Worm (Caenorhabditis elegans) whole organism, midembryonic: ENCODE measurements around the gene Y45F10B.59.

Experiments
- klf-2 ChIP-seq: fragments of 200-800 bp; sonication (Bioruptor generic); conservative IDR thresholded peaks from 2 replicates; pipeline ENCODE4 v1.3.6; 2022; ENCODE audit warnings: missing genetic modification reagents, missing genetic modification characterization, missing compliant biosample characterization
- ref-1 ChIP-seq: fragments of 200-800 bp; sonication (Bioruptor generic); conservative IDR thresholded peaks from 2 replicates; pipeline ENCODE4 v1.3.6; 2022; ENCODE audit warnings: missing genetic modification reagents, missing genetic modification characterization, missing compliant biosample characterization
- tab-1 ChIP-seq: fragments of 200-800 bp; sonication (Bioruptor generic); IDR thresholded peaks from 2 replicates; pipeline ENCODE4 v1.3.6; 2022; ENCODE audit warnings: missing genetic modification characterization, missing compliant biosample characterization

DNA sequence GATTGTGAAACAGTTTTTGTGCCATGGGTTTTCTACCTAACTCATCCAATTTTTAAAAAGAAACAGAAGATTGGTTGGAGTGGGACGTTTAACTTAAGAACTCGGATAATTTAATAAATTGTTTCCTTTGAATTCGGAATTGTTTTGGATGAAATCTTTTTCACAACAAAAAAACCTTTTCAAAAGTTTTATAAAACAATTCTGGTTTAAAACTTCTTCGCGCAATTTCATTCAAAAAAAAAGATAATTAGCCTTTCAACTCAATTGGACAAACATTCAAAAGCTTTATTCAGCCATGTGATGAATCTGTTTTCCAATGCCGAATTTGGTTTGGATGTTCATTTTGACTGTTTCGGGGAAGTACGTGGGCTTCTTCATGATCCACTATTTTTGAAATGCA, 15.2 kb upstream of the Y45F10B.59 start, which contains the start of gene Y45F10B.12:
- no peak for TF ChIP-seq tab-1 (GFP tag; lab: Robert Waterston, UW)
- no peak for TF ChIP-seq ref-1
- no peak for TF ChIP-seq klf-2 (GFP tag; lab: Robert Waterston, UW)
